Fruit fly (Drosophila melanogaster) whole organism, embryonic: ENCODE results near the gene CG34408.

Experiments
- Awh ChIP-seq: fragments of 200-800 bp; sonication (Bioruptor generic); IDR thresholded peaks from 2 replicates; pipeline ENCODE4, ENCODE4 v1.3.6; 2022; ENCODE audit warnings: missing biosample characterization, missing genetic modification characterization
- B-H2 ChIP-seq: fragments of 200-800 bp; sonication (Bioruptor generic); optimal IDR thresholded peaks from 2 replicates; lab custom pipeline; 2018; ENCODE audit warnings: missing biosample characterization, mild to moderate bottlenecking, missing genetic modification characterization
- CG10979 ChIP-seq: fragments of 200-800 bp; sonication (Bioruptor generic); optimal IDR thresholded peaks from 2 replicates; lab custom pipeline; 2018; ENCODE audit warnings: missing biosample characterization, mild to moderate bottlenecking, missing genetic modification characterization, moderate library complexity
- CG11247 ChIP-seq: fragments of 200-800 bp; sonication (Bioruptor generic); IDR thresholded peaks from 2 replicates; pipeline ENCODE4 v1.3.6; 2022; ENCODE audit warnings: missing biosample characterization, missing genetic modification characterization
- CG11696 ChIP-seq: fragments of 200-800 bp; sonication (Bioruptor generic); IDR thresholded peaks from 2 replicates; pipeline ENCODE4 v1.3.6; 2022; ENCODE audit warnings: missing biosample characterization, missing genetic modification characterization
- CG12104 ChIP-seq: fragments of 200-800 bp; sonication (Bioruptor generic); optimal IDR thresholded peaks from 3 replicates; lab custom pipeline; 2016; ENCODE audit warnings: missing biosample characterization, missing genetic modification characterization
- CG12942 ChIP-seq: fragments of 200-800 bp; sonication (Bioruptor generic); optimal IDR thresholded peaks from 3 replicates; lab custom pipeline; 2016; ENCODE audit warnings: missing biosample characterization, missing genetic modification characterization
- CG15011 ChIP-seq: fragments of 200-800 bp; sonication (Bioruptor generic); optimal IDR thresholded peaks from 3 replicates; lab custom pipeline; 2018; ENCODE audit warnings: missing biosample characterization, mild to moderate bottlenecking, missing genetic modification characterization
- CG16779 ChIP-seq: fragments of 200-800 bp; sonication (Bioruptor generic); IDR thresholded peaks from 2 replicates; pipeline ENCODE4 v1.3.6; 2022; ENCODE audit warnings: missing biosample characterization, missing genetic modification characterization
- CG18619 ChIP-seq: fragments of 200-800 bp; sonication (Bioruptor generic); optimal IDR thresholded peaks from 3 replicates; lab custom pipeline; 2017; ENCODE audit warnings: missing biosample characterization, mild to moderate bottlenecking, missing genetic modification characterization
- CG2678 ChIP-seq: fragments of 200-800 bp; sonication (Bioruptor generic); optimal IDR thresholded peaks from 3 replicates; lab custom pipeline; 2019; ENCODE audit warnings: missing biosample characterization, mild to moderate bottlenecking, missing genetic modification characterization, moderate library complexity
- CG32772 ChIP-seq: fragments of 200-800 bp; sonication (Bioruptor generic); IDR thresholded peaks from 2 replicates; pipeline ENCODE4 v1.3.6; 2022; ENCODE audit warnings: missing biosample characterization, missing genetic modification characterization
- CG34422 ChIP-seq: fragments of 200-800 bp; sonication (Bioruptor generic); IDR thresholded peaks from 3 replicates; pipeline ENCODE4 v1.3.6; 2022; ENCODE audit warnings: missing biosample characterization, missing genetic modification characterization
- CG42726 ChIP-seq: fragments of 200-800 bp; sonication (Bioruptor generic); IDR thresholded peaks from 2 replicates; pipeline ENCODE4 v1.3.6; 2022; ENCODE audit warnings: missing biosample characterization, missing genetic modification characterization; ENCODE audit not compliant: partially characterized antibody
- CG43689 ChIP-seq: fragments of 200-800 bp; sonication (Bioruptor generic); IDR thresholded peaks from 2 replicates; pipeline ENCODE4 v1.3.6; 2022; ENCODE audit warnings: missing biosample characterization, missing genetic modification characterization
- CG6765 ChIP-seq: fragments of 200-800 bp; sonication (Bioruptor generic); optimal IDR thresholded peaks from 3 replicates; lab custom pipeline; 2017; ENCODE audit warnings: missing biosample characterization, mild to moderate bottlenecking, missing genetic modification characterization
- CG7839 ChIP-seq: fragments of 200-800 bp; sonication (Bioruptor generic); optimal IDR thresholded peaks from 3 replicates; lab custom pipeline; 2018; ENCODE audit warnings: missing biosample characterization, mild to moderate bottlenecking, missing genetic modification characterization, moderate library complexity
- CG9817 ChIP-seq: fragments of 200-800 bp; sonication (Bioruptor generic); optimal IDR thresholded peaks from 2 replicates; lab custom pipeline; 2018; ENCODE audit warnings: missing biosample characterization, mild to moderate bottlenecking, missing genetic modification characterization, moderate library complexity
- CkIIα-i1 ChIP-seq: fragments of 200-800 bp; sonication (Bioruptor generic); IDR thresholded peaks from 2 replicates; pipeline ENCODE4 v1.3.6; 2022; ENCODE audit warnings: missing biosample characterization, missing genetic modification characterization
- D ChIP-seq, 2 experiments: fragments of 200-800 bp in 1 of 2; fragments of >200 bp in 1 of 2; sonication (Bioruptor generic) in 1 of 2; optimal IDR thresholded peaks; 2 replicates in 1 of 2; 3 replicates in 1 of 2; lab custom pipeline; 2017; ENCODE audit warnings: mild to moderate bottlenecking in 1 of 2, missing biosample characterization in 1 of 2, missing genetic modification characterization in 1 of 2, missing genetic modification reagents in 1 of 2
- Drgx ChIP-seq: fragments of 200-800 bp; sonication (Bioruptor generic); IDR thresholded peaks from 2 replicates; pipeline ENCODE4 v1.3.6; 2022; ENCODE audit warnings: missing biosample characterization, missing genetic modification characterization
- ERR ChIP-seq: fragments of 200-800 bp; sonication (Bioruptor generic); optimal IDR thresholded peaks from 2 replicates; lab custom pipeline; 2016; ENCODE audit warnings: missing biosample characterization, missing genetic modification characterization
- Hand ChIP-seq: fragments of 200-800 bp; sonication (Bioruptor generic); optimal IDR thresholded peaks from 2 replicates; lab custom pipeline; 2017; ENCODE audit warnings: mild to moderate bottlenecking, missing biosample characterization, missing genetic modification reagents, missing genetic modification characterization
- Hmx ChIP-seq: fragments of 200-800 bp; sonication (Bioruptor generic); optimal IDR thresholded peaks from 2 replicates; lab custom pipeline; 2016; ENCODE audit warnings: missing biosample characterization, missing genetic modification characterization
- Hsf ChIP-seq: fragments of 200-800 bp; sonication (Bioruptor generic); optimal IDR thresholded peaks from 3 replicates; lab custom pipeline; 2016; ENCODE audit warnings: missing biosample characterization, missing genetic modification characterization
- NFAT ChIP-seq: fragments of 200-800 bp; sonication (Bioruptor generic); IDR thresholded peaks from 2 replicates; pipeline ENCODE4 v1.3.6; 2022; ENCODE audit warnings: missing biosample characterization, missing genetic modification characterization
- Oaz ChIP-seq: fragments of 200-800 bp; sonication (Bioruptor generic); IDR thresholded peaks from 2 replicates; pipeline ENCODE4 v1.3.6; 2022; ENCODE audit warnings: missing biosample characterization, missing genetic modification characterization
- cato ChIP-seq: fragments of 200-800 bp; sonication (Bioruptor generic); optimal IDR thresholded peaks from 2 replicates; lab custom pipeline; 2016; ENCODE audit warnings: missing biosample characterization, missing genetic modification characterization, borderline replicate concordance
- cwo ChIP-seq: fragments of 200-800 bp; sonication (Bioruptor generic); optimal IDR thresholded peaks from 3 replicates; lab custom pipeline; 2017; ENCODE audit warnings: missing biosample characterization, missing genetic modification characterization, mild to moderate bottlenecking, moderate library complexity, missing genetic modification reagents
- dimm ChIP-seq: fragments of 200-800 bp; sonication (Bioruptor generic); IDR thresholded peaks from 2 replicates; pipeline ENCODE4 v1.3.6; 2022; ENCODE audit warnings: missing biosample characterization, missing genetic modification characterization
- dm ChIP-seq: fragments of 200-800 bp; sonication (Bioruptor generic); optimal IDR thresholded peaks from 3 replicates; lab custom pipeline; 2016; ENCODE audit warnings: missing biosample characterization, missing genetic modification characterization
- dmrt99B ChIP-seq: fragments of 200-800 bp; sonication (Bioruptor generic); optimal IDR thresholded peaks from 2 replicates; lab custom pipeline; 2018; ENCODE audit warnings: missing biosample characterization, mild to moderate bottlenecking, missing genetic modification characterization, moderate library complexity
- dysf ChIP-seq: fragments of 200-800 bp; sonication (Bioruptor generic); IDR thresholded peaks from 3 replicates; pipeline ENCODE4 v1.3.6; 2022; ENCODE audit warnings: missing biosample characterization, missing genetic modification characterization
- ems ChIP-seq: fragments of 200-800 bp; sonication (Bioruptor generic); optimal IDR thresholded peaks from 3 replicates; lab custom pipeline; 2016; ENCODE audit warnings: missing biosample characterization, missing genetic modification characterization
- gro ChIP-seq: fragments of 200-800 bp; sonication (Bioruptor generic); optimal IDR thresholded peaks from 2 replicates; lab custom pipeline; 2016; ENCODE audit warnings: missing biosample characterization, missing genetic modification characterization
- gsb ChIP-seq: fragments of 200-800 bp; sonication (Bioruptor generic); IDR thresholded peaks from 2 replicates; pipeline ENCODE4 v1.3.6; 2022; ENCODE audit warnings: missing biosample characterization, missing genetic modification characterization
- gt ChIP-seq: fragments of 200-800 bp; sonication (Bioruptor generic); IDR thresholded peaks from 2 replicates; pipeline ENCODE4 v1.3.6; 2022; ENCODE audit warnings: missing biosample characterization, missing genetic modification characterization
- h ChIP-seq: fragments of >200 bp; optimal IDR thresholded peaks from 2 replicates; lab custom pipeline; 2017
- inv ChIP-seq: fragments of 200-800 bp; sonication (Bioruptor generic); IDR thresholded peaks from 2 replicates; pipeline ENCODE4 v1.3.6; 2022; ENCODE audit warnings: missing biosample characterization, missing genetic modification characterization; ENCODE audit not compliant: partially characterized antibody
- jigr1 ChIP-seq: fragments of 200-800 bp; sonication (Bioruptor generic); IDR thresholded peaks from 3 replicates; pipeline ENCODE4 v1.3.6; 2022; ENCODE audit warnings: missing biosample characterization, missing genetic modification characterization
- kah ChIP-seq: fragments of 200-800 bp; sonication (Bioruptor generic); optimal IDR thresholded peaks from 2 replicates; lab custom pipeline; 2018; ENCODE audit warnings: missing biosample characterization, mild to moderate bottlenecking, missing genetic modification characterization
- mirr ChIP-seq: fragments of 200-800 bp; sonication (Bioruptor generic); optimal IDR thresholded peaks from 3 replicates; lab custom pipeline; 2018; ENCODE audit warnings: missing biosample characterization, mild to moderate bottlenecking, missing genetic modification characterization
- nmo ChIP-seq: fragments of 200-800 bp; sonication (Bioruptor generic); optimal IDR thresholded peaks from 2 replicates; lab custom pipeline; 2018; ENCODE audit warnings: missing biosample characterization, mild to moderate bottlenecking, missing genetic modification characterization, moderate library complexity
- pho ChIP-seq: fragments of 200-800 bp; sonication (Bioruptor generic); optimal IDR thresholded peaks from 2 replicates; lab custom pipeline; 2016; ENCODE audit warnings: missing biosample characterization, missing genetic modification characterization
- pnt ChIP-seq: fragments of 200-800 bp; sonication (Bioruptor generic); optimal IDR thresholded peaks from 3 replicates; lab custom pipeline; 2016; ENCODE audit warnings: missing biosample characterization, missing genetic modification characterization
- row ChIP-seq: fragments of 200-800 bp; sonication (Bioruptor generic); IDR thresholded peaks from 3 replicates; pipeline ENCODE4 v1.3.6; 2022; ENCODE audit warnings: missing biosample characterization, missing genetic modification characterization
- slbo ChIP-seq: fragments of 200-800 bp; sonication (Bioruptor generic); IDR thresholded peaks from 2 replicates; pipeline ENCODE4 v1.3.6; 2022; ENCODE audit warnings: missing biosample characterization, missing genetic modification characterization
- stc ChIP-seq: fragments of 200-800 bp; sonication (Bioruptor generic); IDR thresholded peaks from 2 replicates; pipeline ENCODE4 v1.3.6; 2022; ENCODE audit warnings: missing biosample characterization, missing genetic modification characterization
- vfl ChIP-seq: fragments of 200-800 bp; sonication (Bioruptor generic); optimal IDR thresholded peaks from 2 replicates; lab custom pipeline; 2016; ENCODE audit warnings: missing biosample characterization, missing genetic modification characterization
- zen ChIP-seq: fragments of 200-800 bp; sonication (Bioruptor generic); optimal IDR thresholded peaks from 3 replicates; lab custom pipeline; 2018; ENCODE audit warnings: missing biosample characterization, mild to moderate bottlenecking, missing genetic modification characterization, moderate library complexity

Gene CG34408

dm6 chrX:10184355-10185058 is 35.4 kb upstream of the CG34408 start (continued):
- TF ChIP-seq CG42726 (GFP tag; lab: Robert Waterston, UW): no peak
- 0 out of 2 replicates have a peak, but pooled peaks have one; percentile 29 for TF ChIP-seq CG11696 (GFP tag; lab: Robert Waterston, UW)
- no peak for TF ChIP-seq CkIIα-i1
- no peak for TF ChIP-seq Hsf
- TF ChIP-seq gsb: peak; percentile 42; the same call in 1 of the 2 replicates
- TF ChIP-seq gro (GFP tag; lab: Kevin White, UChicago): peak; percentile 70
- peak; percentile 46 for TF ChIP-seq CG6765
- no peak for TF ChIP-seq zen
- TF ChIP-seq dmrt99B (tag; lab: Kevin White, UChicago): peak; percentile 74
- peak; percentile 78 for TF ChIP-seq slbo (GFP tag; lab: Robert Waterston, UW)
- no peak for TF ChIP-seq CG12104
- TF ChIP-seq Hmx: no peak
- no peak for TF ChIP-seq kah
- TF ChIP-seq NFAT (GFP tag; lab: Robert Waterston, UW): peak; percentile 46
- TF ChIP-seq dysf (GFP tag; lab: Robert Waterston, UW): peak; percentile 83
- TF ChIP-seq ERR (GFP tag; lab: Kevin White, UChicago): peak; percentile 20
- TF ChIP-seq h: no peak
- no peak for TF ChIP-seq dm (GFP tag; lab: Kevin White, UChicago)
- no peak for TF ChIP-seq gt (GFP tag; lab: Robert Waterston, UW)
- TF ChIP-seq Oaz (GFP tag; lab: Robert Waterston, UW): peak; percentile 52; the same call in 1 of the 2 replicates
- TF ChIP-seq CG32772: no peak
- TF ChIP-seq CG9817: peak; percentile 33
- TF ChIP-seq CG2678 (tag; lab: Kevin White, UChicago): peak; percentile 72
- TF ChIP-seq CG12942: no peak
- no peak for TF ChIP-seq D (optimal IDR thresholded peaks at IDR 0.05; lab: Kevin White, UChicago)
- TF ChIP-seq D (GFP tag; optimal IDR thresholded peaks at IDR 0.05; lab: Kevin White, UChicago): peak; percentile 0
- no peak for TF ChIP-seq CG10979 (tag; lab: Kevin White, UChicago)
- TF ChIP-seq cato (GFP tag; lab: Kevin White, UChicago): no peak
- TF ChIP-seq pho (GFP tag; lab: Kevin White, UChicago): peak; percentile 44
- peak; percentile 42; the same call in 1 of the 2 replicates for TF ChIP-seq CG16779 (GFP tag; lab: Robert Waterston, UW)
- TF ChIP-seq jigr1 (GFP tag; lab: Robert Waterston, UW): peak; percentile 42; the same call in 1 of the 3 replicates
- peak; percentile 64 for TF ChIP-seq cwo
- TF ChIP-seq row (GFP tag; lab: Robert Waterston, UW): peak; percentile 71
- peak; percentile 30 for TF ChIP-seq nmo (GFP tag; lab: Kevin White, UChicago)
- 0 out of 3 replicates have a peak, but pooled peaks have one; percentile 38 for TF ChIP-seq CG34422 (GFP tag; lab: Robert Waterston, UW)
- TF ChIP-seq B-H2 (GFP tag; lab: Kevin White, UChicago): no peak
- peak; percentile 40 for TF ChIP-seq pnt
- peak; percentile 73 for TF ChIP-seq CG7839
- 0 out of 2 replicates have a peak, but pooled peaks have one; percentile 30 for TF ChIP-seq CG43689 (GFP tag; lab: Robert Waterston, UW)
- TF ChIP-seq vfl: no peak
- peak; percentile 78 for TF ChIP-seq Hand (GFP tag; lab: Kevin White, UChicago)
- peak; percentile 41 for TF ChIP-seq CG18619 (GFP tag; lab: Kevin White, UChicago)
- TF ChIP-seq Awh: 0 out of 2 replicates have a peak, but pooled peaks have one; percentile 30
- peak; percentile 67 for TF ChIP-seq CG11247 (GFP tag; lab: Robert Waterston, UW)
- peak; percentile 74 for TF ChIP-seq Drgx (GFP tag; lab: Robert Waterston, UW)
- TF ChIP-seq ems (GFP tag; lab: Kevin White, UChicago): no peak
- no peak for TF ChIP-seq dimm (GFP tag; lab: Robert Waterston, UW)
- no peak for TF ChIP-seq inv (GFP tag; lab: Robert Waterston, UW)
- TF ChIP-seq stc: peak; percentile 51; the same call in 1 of the 2 replicates
- peak; percentile 16 for TF ChIP-seq CG15011 (GFP tag; lab: Kevin White, UChicago)
- TF ChIP-seq mirr (GFP tag; lab: Kevin White, UChicago): no peak
